Worm (Caenorhabditis elegans) whole organism, L2 larva: Measurements from ENCODE around the gene F26A1.4.

Experiments used
- F13H6.1 ChIP-seq: sonication (generic microtip); optimal IDR thresholded peaks from 2 replicates; lab custom pipeline; 2016; ENCODE audit warnings: missing genetic modification characterization, missing compliant biosample characterization
- R02D3.7 ChIP-seq: fragments of 150-350 bp; optimal IDR thresholded peaks from 2 replicates; lab custom pipeline; 2014; ENCODE audit warnings: missing biosample characterization, missing genetic modification characterization
- Y55F3AM.14 ChIP-seq: fragments of 200-800 bp; sonication (Bioruptor generic); optimal IDR thresholded peaks from 2 replicates; lab custom pipeline; 2018; ENCODE audit warnings: mild to moderate bottlenecking, missing genetic modification characterization, missing compliant biosample characterization
- alr-1 ChIP-seq: fragments of 150-350 bp; optimal IDR thresholded peaks from 2 replicates; lab custom pipeline; 2014; ENCODE audit warnings: missing biosample characterization, missing genetic modification characterization
- aly-2 ChIP-seq: fragments of 150-350 bp; optimal IDR thresholded peaks from 2 replicates; lab custom pipeline; 2014; ENCODE audit warnings: missing biosample characterization, missing genetic modification characterization
- ama-1 ChIP-seq: fragments of 150-350 bp; optimal IDR thresholded peaks from 2 replicates; lab custom pipeline; 2018; ENCODE audit warnings: inconsistent platforms
- blmp-1 ChIP-seq: sonication (generic microtip); optimal IDR thresholded peaks from 2 replicates; lab custom pipeline; 2017; ENCODE audit warnings: missing genetic modification characterization, mild to moderate bottlenecking, missing compliant biosample characterization, antibody characterized with exemption, moderate library complexity; ENCODE audit not compliant: insufficient read depth
- ceh-16 ChIP-seq: fragments of 150-350 bp; optimal IDR thresholded peaks from 2 replicates; lab custom pipeline; 2014; ENCODE audit warnings: missing biosample characterization, missing genetic modification characterization
- crh-2 ChIP-seq: sonication (generic microtip); optimal IDR thresholded peaks from 2 replicates; lab custom pipeline; 2017; ENCODE audit warnings: missing biosample characterization, missing genetic modification characterization
- dmd-4 ChIP-seq: sonication (generic microtip); optimal IDR thresholded peaks from 2 replicates; lab custom pipeline; 2017; ENCODE audit warnings: missing biosample characterization, missing genetic modification characterization
- elt-1 ChIP-seq: fragments of 150-350 bp; optimal IDR thresholded peaks from 2 replicates; lab custom pipeline; 2014; ENCODE audit warnings: missing biosample characterization, missing genetic modification characterization
- elt-3 ChIP-seq: sonication (generic microtip); optimal IDR thresholded peaks from 2 replicates; lab custom pipeline; 2017; ENCODE audit warnings: missing biosample characterization, missing genetic modification characterization
- fos-1 ChIP-seq: fragments of 150-350 bp; optimal IDR thresholded peaks from 2 replicates; lab custom pipeline; 2014; ENCODE audit warnings: missing biosample characterization, missing genetic modification characterization
- lin-13 ChIP-seq: fragments of 150-350 bp; optimal IDR thresholded peaks from 2 replicates; lab custom pipeline; 2014; ENCODE audit warnings: missing biosample characterization, missing genetic modification reagents, missing genetic modification characterization
- lin-39 ChIP-seq: fragments of 150-350 bp; optimal IDR thresholded peaks from 2 replicates; lab custom pipeline; 2014; ENCODE audit warnings: missing biosample characterization, missing genetic modification reagents, missing genetic modification characterization
- lsy-2 ChIP-seq, 2 experiments: fragments of 150-350 bp in 1 of 2; sonication (generic microtip) in 1 of 2; optimal IDR thresholded peaks; 2 replicates each; lab custom pipeline; 2014 to 2017; ENCODE audit warnings: missing biosample characterization in 2 of 2, missing genetic modification characterization in 2 of 2
- mab-5 ChIP-seq: fragments of 150-350 bp; optimal IDR thresholded peaks from 2 replicates; lab custom pipeline; 2014; ENCODE audit warnings: missing biosample characterization, missing genetic modification characterization
- mdl-1 ChIP-seq, 2 experiments: fragments of 150-350 bp in 1 of 2; sonication (generic microtip) in 1 of 2; optimal IDR thresholded peaks; 2 replicates each; lab custom pipeline; 2017; ENCODE audit warnings: missing biosample characterization in 2 of 2, missing genetic modification characterization in 2 of 2
- nhr-10 ChIP-seq: sonication (generic microtip); optimal IDR thresholded peaks from 2 replicates; lab custom pipeline; 2017; ENCODE audit warnings: missing biosample characterization, missing genetic modification characterization
- nhr-11 ChIP-seq: fragments of 150-350 bp; optimal IDR thresholded peaks from 2 replicates; lab custom pipeline; 2014; ENCODE audit warnings: missing biosample characterization, missing genetic modification characterization
- nhr-12 ChIP-seq: fragments of 150-350 bp; optimal IDR thresholded peaks from 2 replicates; lab custom pipeline; 2014; ENCODE audit warnings: missing biosample characterization, missing genetic modification characterization
- nhr-129 ChIP-seq: fragments of 150-350 bp; optimal IDR thresholded peaks from 2 replicates; lab custom pipeline; 2014; ENCODE audit warnings: missing biosample characterization, missing genetic modification characterization
- nhr-21 ChIP-seq: fragments of 150-350 bp; optimal IDR thresholded peaks from 2 replicates; lab custom pipeline; 2014; ENCODE audit warnings: missing biosample characterization, missing genetic modification characterization
- nhr-23 ChIP-seq: fragments of 150-350 bp; optimal IDR thresholded peaks from 2 replicates; lab custom pipeline; 2014; ENCODE audit warnings: missing biosample characterization, missing genetic modification reagents, missing genetic modification characterization
- sem-4 ChIP-seq: fragments of 150-350 bp; optimal IDR thresholded peaks from 2 replicates; lab custom pipeline; 2014; ENCODE audit warnings: missing biosample characterization, missing genetic modification reagents, missing genetic modification characterization
- skn-1 ChIP-seq: sonication (generic microtip); optimal IDR thresholded peaks from 2 replicates; lab custom pipeline; 2017; ENCODE audit warnings: missing biosample characterization, missing genetic modification characterization
- sma-3 ChIP-seq: sonication (generic microtip); optimal IDR thresholded peaks from 2 replicates; lab custom pipeline; 2016; ENCODE audit warnings: missing genetic modification reagents, missing genetic modification characterization, missing compliant biosample characterization
- snpc-4 ChIP-seq: fragments of 150-350 bp; optimal IDR thresholded peaks from 2 replicates; lab custom pipeline; 2014; ENCODE audit warnings: missing biosample characterization, missing genetic modification characterization
- unc-39 ChIP-seq: fragments of 150-350 bp; optimal IDR thresholded peaks from 2 replicates; lab custom pipeline; 2014; ENCODE audit warnings: missing biosample characterization, missing genetic modification characterization
- unc-55 ChIP-seq: fragments of 150-350 bp; sonication (generic microtip); optimal IDR thresholded peaks from 3 replicates; lab custom pipeline; 2014; ENCODE audit warnings: missing biosample characterization, missing genetic modification reagents, missing genetic modification characterization
- unc-62 ChIP-seq: fragments of 150-350 bp; optimal IDR thresholded peaks from 2 replicates; lab custom pipeline; 2014; ENCODE audit warnings: missing biosample characterization, missing genetic modification reagents, missing genetic modification characterization
- zag-1 ChIP-seq: fragments of 150-350 bp; optimal IDR thresholded peaks from 2 replicates; lab custom pipeline; 2014; ENCODE audit warnings: missing biosample characterization, missing genetic modification characterization
- ztf-1 ChIP-seq: fragments of 200-800 bp; sonication (Bioruptor generic); conservative IDR thresholded peaks from 2 replicates; pipeline ENCODE4 v1.3.6; 2022; ENCODE audit warnings: missing genetic modification characterization, missing compliant biosample characterization
- ztf-11 ChIP-seq: sonication (generic microtip); optimal IDR thresholded peaks from 2 replicates; lab custom pipeline; 2017; ENCODE audit warnings: missing biosample characterization, missing genetic modification characterization
- ztf-4 ChIP-seq: fragments of 150-350 bp; optimal IDR thresholded peaks from 2 replicates; lab custom pipeline; 2014; ENCODE audit warnings: missing biosample characterization, missing genetic modification characterization

Gene F26A1.4

ce11 chrIII:4796536-4796935 is 20.8 kb upstream of the F26A1.4 start, which contains the start of gene tag-325:
tag-325 (plus strand) TSS chrIII:4796836.
- TF ChIP-seq elt-1 (tag; lab: Kevin White, UChicago) (no peak), lin-39 (tag; lab: Kevin White, UChicago) (no peak), nhr-21 (no peak), R02D3.7 (tag; lab: Kevin White, UChicago) (no peak), mab-5 (no peak), fos-1 (peak; percentile 26), Y55F3AM.14 (GFP tag; lab: Kevin White, UChicago) (no peak), nhr-11 (tag; lab: Kevin White, UChicago) (no peak), elt-3 (tag; lab: Kevin White, UChicago) (no peak)
- TF ChIP-seq, all 48 proteins: peak for 1

DNA sequence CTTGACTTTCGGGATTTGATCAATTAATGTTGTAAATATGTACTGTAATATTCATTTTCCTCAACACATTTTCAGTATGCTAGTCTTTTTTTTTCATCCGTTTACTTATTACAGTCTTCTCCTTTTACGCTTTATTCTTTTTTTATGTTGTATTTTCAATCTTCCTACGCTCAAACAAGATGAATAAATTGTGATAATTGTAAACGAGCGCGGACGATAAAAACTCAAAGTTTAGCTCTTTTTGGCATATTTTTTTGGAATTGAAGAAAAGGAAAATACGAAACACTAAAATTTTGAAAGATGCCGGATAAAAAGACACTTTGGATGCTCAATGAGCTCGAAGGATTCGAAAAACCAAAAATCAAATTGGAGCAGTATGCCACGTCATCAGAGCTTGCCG is 14.6 kb upstream of the F26A1.4 start, which contains the start of gene metl-5:
TSS of gene metl-5 (plus strand) at position 301 of the 400 bp plus-strand sequence.
- TF ChIP-seq elt-1 (tag; lab: Kevin White, UChicago) (no peak), sma-3 (GFP tag; lab: Kevin White, UChicago) (no peak), ama-1 (lab: Kevin White, UChicago) (no peak), unc-55 (GFP tag; lab: Kevin White, UChicago) (no peak), alr-1 (no peak), crh-2 (tag; lab: Kevin White, UChicago) (no peak)

- no peak for TF ChIP-seq dmd-4 (tag; lab: Kevin White, UChicago)
- TF ChIP-seq ztf-1: no peak
- no peak for TF ChIP-seq nhr-129 (tag; lab: Kevin White, UChicago)
- no peak for TF ChIP-seq sem-4
- no peak for TF ChIP-seq ama-1 (lab: Kevin White, UChicago)
- TF ChIP-seq ztf-11 (tag; lab: Kevin White, UChicago): no peak
- no peak for TF ChIP-seq zag-1
- TF ChIP-seq sma-3 (GFP tag; lab: Kevin White, UChicago): no peak
- no peak for TF ChIP-seq alr-1
- no peak for TF ChIP-seq nhr-10
- TF ChIP-seq R02D3.7 (tag; lab: Kevin White, UChicago): no peak
- no peak for TF ChIP-seq ceh-16 (tag; lab: Kevin White, UChicago)
- no peak for TF ChIP-seq skn-1 (tag; lab: Kevin White, UChicago)
- TF ChIP-seq unc-62 (GFP tag; lab: Kevin White, UChicago): no peak
These were observed 11.0 kb upstream of the F26A1.4 start for ce11 chrIII:4806345-4806744.

DNA sequence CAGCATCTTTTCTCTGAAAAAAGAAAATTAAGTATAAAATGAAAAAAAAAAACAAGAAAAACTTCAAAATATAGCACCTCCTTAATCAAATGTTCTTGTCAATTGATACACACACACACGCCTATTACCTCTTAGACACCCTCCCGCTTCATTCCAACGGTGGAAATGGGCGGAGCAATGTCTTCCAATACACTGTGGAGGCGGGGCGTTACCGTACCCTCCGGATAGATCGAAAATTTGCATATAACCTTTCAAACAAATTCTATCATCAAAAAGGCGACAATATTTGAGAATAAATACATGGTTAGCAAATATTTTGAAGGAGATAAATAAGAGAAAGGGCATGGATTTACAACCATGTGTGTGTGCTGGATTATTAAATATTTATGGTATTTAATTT is 9.3 kb upstream of the F26A1.4 start:
- no peak for TF ChIP-seq nhr-12
- peak in 1 of 2 experiments; percentile 63 for TF ChIP-seq lsy-2 (tag; optimal IDR thresholded peaks at IDR 0.05; lab: Kevin White, UChicago)
- TF ChIP-seq lin-39 (tag; lab: Kevin White, UChicago): no peak
- no peak for TF ChIP-seq Y55F3AM.14 (GFP tag; lab: Kevin White, UChicago)
- TF ChIP-seq unc-62 (GFP tag; lab: Kevin White, UChicago): no peak

ce11 chrIII:4809526-4810153 is 7.7 kb upstream of the F26A1.4 start, which contains the start of gene pal-1:
pal-1 (minus strand) TSS chrIII:4809576.
- no peak for TF ChIP-seq Y55F3AM.14 (GFP tag; lab: Kevin White, UChicago)
- TF ChIP-seq nhr-23 (tag; lab: Kevin White, UChicago): no peak
- TF ChIP-seq fos-1: no peak
- no peak for TF ChIP-seq snpc-4 (tag; lab: Kevin White, UChicago)
- no peak for TF ChIP-seq nhr-12
- no peak for TF ChIP-seq blmp-1 (tag; lab: Kevin White, UChicago)
- no peak for TF ChIP-seq lin-13 (GFP tag; lab: Kevin White, UChicago)
- no peak for TF ChIP-seq aly-2 (tag; lab: Kevin White, UChicago)
- no peak for TF ChIP-seq F13H6.1 (tag; lab: Kevin White, UChicago)
- no peak for TF ChIP-seq ama-1 (lab: Kevin White, UChicago)

- TF ChIP-seq nhr-21 (no peak), elt-1 (tag; lab: Kevin White, UChicago) (no peak), ztf-4 (tag; lab: Kevin White, UChicago) (no peak), F13H6.1 (tag; lab: Kevin White, UChicago) (no peak), unc-62 (GFP tag; lab: Kevin White, UChicago) (no peak), nhr-23 (tag; lab: Kevin White, UChicago) (no peak), unc-39 (tag; lab: Kevin White, UChicago) (no peak), skn-1 (tag; lab: Kevin White, UChicago) (no peak), mdl-1 (tag; optimal IDR thresholded peaks at IDR 0.05; lab: Kevin White, UChicago) (no peak)
These were observed 6.1 kb upstream of the F26A1.4 start, which contains the start of gene C38D4.7 for ce11 chrIII:4811195-4811594. C38D4.7 (minus strand) TSS chrIII:4811295.
